Fruit fly (Drosophila melanogaster) whole organism, pupa: ENCODE results near the gene Sys1.

Experiments used
- CG10348 ChIP-seq: fragments of 200-800 bp; sonication (Bioruptor generic); IDR thresholded peaks from 2 replicates; pipeline ENCODE4 v1.3.6; 2022; ENCODE audit warnings: missing biosample characterization, missing genetic modification characterization
- CG12605 ChIP-seq: fragments of 200-800 bp; sonication (Bioruptor generic); IDR thresholded peaks from 2 replicates; pipeline ENCODE4 v1.3.6; 2022; ENCODE audit warnings: missing biosample characterization, missing genetic modification characterization
- CG17806 ChIP-seq: fragments of 200-800 bp; sonication (Bioruptor generic); optimal IDR thresholded peaks from 2 replicates; lab custom pipeline; 2018; ENCODE audit warnings: missing biosample characterization, mild to moderate bottlenecking, missing genetic modification characterization, moderate library complexity
- CG34367 ChIP-seq: fragments of 200-800 bp; sonication (Bioruptor generic); optimal IDR thresholded peaks from 2 replicates; lab custom pipeline; 2018; ENCODE audit warnings: missing biosample characterization, mild to moderate bottlenecking, missing genetic modification characterization
- CG4496 ChIP-seq: fragments of 200-800 bp; sonication (Bioruptor generic); IDR thresholded peaks from 3 replicates; pipeline ENCODE4 v1.3.6; 2022; ENCODE audit warnings: missing biosample characterization, missing genetic modification characterization
- CG9948 ChIP-seq: fragments of 200-800 bp; sonication (Bioruptor generic); optimal IDR thresholded peaks from 2 replicates; lab custom pipeline; 2018; ENCODE audit warnings: missing biosample characterization, mild to moderate bottlenecking, missing genetic modification characterization, moderate library complexity
- D1 ChIP-seq: fragments of 200-800 bp; sonication (Bioruptor generic); optimal IDR thresholded peaks from 2 replicates; lab custom pipeline; 2018; ENCODE audit warnings: missing biosample characterization, mild to moderate bottlenecking, missing genetic modification characterization, moderate library complexity
- Ets98B ChIP-seq: fragments of 200-800 bp; sonication (Bioruptor generic); IDR thresholded peaks from 2 replicates; pipeline ENCODE4 v1.3.6; 2022; ENCODE audit warnings: missing biosample characterization, missing genetic modification characterization
- Pif1A ChIP-seq: fragments of 200-800 bp; sonication (Bioruptor generic); optimal IDR thresholded peaks from 3 replicates; lab custom pipeline; 2016; ENCODE audit warnings: missing biosample characterization, missing genetic modification characterization
- Pif1B ChIP-seq: fragments of 200-800 bp; sonication (Bioruptor generic); optimal IDR thresholded peaks from 3 replicates; lab custom pipeline; 2016; ENCODE audit warnings: missing biosample characterization, missing genetic modification characterization
- gl ChIP-seq: fragments of 200-800 bp; sonication (Bioruptor generic); optimal IDR thresholded peaks from 2 replicates; lab custom pipeline; 2018; ENCODE audit warnings: missing biosample characterization, mild to moderate bottlenecking, missing genetic modification characterization
- rn ChIP-seq: fragments of 200-800 bp; sonication (Bioruptor generic); IDR thresholded peaks from 2 replicates; pipeline ENCODE4 v1.3.6; 2022; ENCODE audit warnings: missing biosample characterization, missing genetic modification characterization

DNA sequence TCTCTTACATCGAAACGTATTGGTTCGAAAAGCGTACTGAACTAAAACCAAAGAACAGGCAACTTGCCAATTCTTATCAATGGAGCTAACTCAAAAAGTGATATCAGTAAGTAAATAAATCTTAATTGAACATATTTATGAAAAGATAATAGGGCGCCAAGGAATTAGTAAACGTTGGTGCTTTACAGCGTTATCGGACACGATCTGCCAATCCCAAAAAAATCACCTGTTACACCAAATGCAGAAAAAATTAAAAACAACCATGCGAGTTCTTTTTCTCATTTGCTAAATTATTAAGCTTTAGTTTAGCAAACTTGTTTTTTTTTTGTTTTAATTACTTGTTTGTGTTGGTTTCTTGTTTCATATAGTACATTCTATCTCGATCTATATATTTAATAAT is 2.0 kb downstream of the Sys1 start, which contains the start of gene CG42489:
- TF ChIP-seq Pif1A (GFP tag; lab: Kevin White, UChicago), result no peak
- no peak for TF ChIP-seq CG34367 (tag; lab: Kevin White, UChicago)
- TF ChIP-seq CG12605 (GFP tag; lab: Robert Waterston, UW), result no peak
- no peak for TF ChIP-seq gl (tag; lab: Kevin White, UChicago)
- TF ChIP-seq Ets98B (GFP tag; lab: Robert Waterston, UW), result no peak
- TF ChIP-seq D1, result no peak
- TF ChIP-seq CG9948 (tag; lab: Kevin White, UChicago), result no peak
- no peak for TF ChIP-seq CG4496 (GFP tag; lab: Robert Waterston, UW)
- no peak for TF ChIP-seq rn
- no peak for TF ChIP-seq CG17806 (tag; lab: Kevin White, UChicago)
- no peak for TF ChIP-seq Pif1B (GFP tag; lab: Kevin White, UChicago)
- TF ChIP-seq CG10348 (GFP tag; lab: Robert Waterston, UW), result no peak
